Fruit fly (Drosophila melanogaster): Measurements from ENCODE around the gene Acp76A.

DNA sequence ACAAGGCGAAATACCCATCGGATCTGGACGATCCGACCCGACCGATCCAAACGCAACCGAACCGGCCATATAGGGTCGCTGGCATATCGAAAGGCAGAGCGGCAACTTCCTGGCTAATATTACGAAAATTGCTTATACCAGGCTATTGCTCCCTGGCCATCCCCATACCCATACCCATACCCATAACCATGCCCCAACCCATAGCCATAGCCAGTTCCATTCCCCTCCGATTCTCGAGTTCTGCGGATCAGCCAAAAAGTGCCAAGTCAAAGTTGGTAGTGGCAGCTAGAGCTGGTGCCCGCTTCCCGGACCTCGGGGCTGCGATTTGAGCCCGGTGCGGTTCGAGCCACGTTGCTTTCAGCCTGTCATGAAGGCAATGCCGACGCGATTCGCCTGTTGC is 10.7 kb downstream of the Acp76A start:
- TF ChIP-seq CG4496 (GFP tag; IDR thresholded peaks at IDR 0.05) (no peak), EcR (GFP tag; optimal IDR thresholded peaks at IDR 0.05) (peak; percentile 96), CG9948 (tag; optimal IDR thresholded peaks at IDR 0.05) (no peak), fd96Ca (GFP tag; IDR thresholded peaks at IDR 0.05) (no peak), Pif1A (GFP tag; optimal IDR thresholded peaks at IDR 0.05) (no peak), CG32121 (GFP tag; IDR thresholded peaks at IDR 0.05) (no peak)

Data from whole organism, pupa.